Worm (Caenorhabditis elegans) whole organism, midembryonic: Measurements from ENCODE around the gene clec-225.
A peak's percentile ranks its signal among the peaks of the same experiment; 100 is the strongest.
"Not testable (repeated sequence)": the region's sequence is repeated elsewhere in the genome, so short reads cannot be mapped to it uniquely, and the experiment has no call there.

Experiments used
- T22C8.4 ChIP-seq: fragments of 200-800 bp; sonication (Bioruptor generic); IDR thresholded peaks from 2 replicates; pipeline ENCODE4 v1.3.6; 2022; ENCODE audit warnings: missing genetic modification characterization, missing compliant biosample characterization
- cog-1 ChIP-seq: sonication (generic microtip); optimal IDR thresholded peaks from 2 replicates; lab custom pipeline; 2016; ENCODE audit warnings: missing genetic modification characterization, missing compliant biosample characterization
- flt-1 ChIP-seq: fragments of 200-800 bp; sonication (Bioruptor generic); IDR thresholded peaks from 2 replicates; pipeline ENCODE4 v1.3.6; 2022; ENCODE audit warnings: missing genetic modification characterization, missing compliant biosample characterization
- klf-2 ChIP-seq: fragments of 200-800 bp; sonication (Bioruptor generic); conservative IDR thresholded peaks from 2 replicates; pipeline ENCODE4 v1.3.6; 2022; ENCODE audit warnings: missing genetic modification reagents, missing genetic modification characterization, missing compliant biosample characterization
- med-1 ChIP-seq: sonication (generic microtip); optimal IDR thresholded peaks from 2 replicates; lab custom pipeline; 2017; ENCODE audit warnings: missing genetic modification characterization, mild to moderate bottlenecking, missing compliant biosample characterization, antibody characterized with exemption, missing genetic modification reagents; ENCODE audit not compliant: insufficient read depth
- ref-1 ChIP-seq: fragments of 200-800 bp; sonication (Bioruptor generic); conservative IDR thresholded peaks from 2 replicates; pipeline ENCODE4 v1.3.6; 2022; ENCODE audit warnings: missing genetic modification reagents, missing genetic modification characterization, missing compliant biosample characterization
- tab-1 ChIP-seq: fragments of 200-800 bp; sonication (Bioruptor generic); IDR thresholded peaks from 2 replicates; pipeline ENCODE4 v1.3.6; 2022; ENCODE audit warnings: missing genetic modification characterization, missing compliant biosample characterization
- ztf-23 ChIP-seq: fragments of 200-800 bp; sonication (Bioruptor generic); IDR thresholded peaks from 2 replicates; pipeline ENCODE4 v1.3.6; 2022; ENCODE audit warnings: missing genetic modification reagents, missing genetic modification characterization, missing compliant biosample characterization
- ztf-29 ChIP-seq: fragments of 200-800 bp; sonication (Bioruptor generic); IDR thresholded peaks from 2 replicates; pipeline ENCODE4 v1.3.6; 2022; ENCODE audit warnings: missing genetic modification reagents, missing genetic modification characterization, missing compliant biosample characterization

The clec-225 gene

ce11 chrV:13134786-13135185, at the start of gene clec-225:
Gene clec-225 (minus strand): TSS chrV:13134886.
- TF ChIP-seq cog-1 (tag; lab: Kevin White, UChicago); med-1; tab-1: not testable (repeated sequence)

- TF ChIP-seq med-1 (no peak), ztf-29 (GFP tag; lab: Robert Waterston, UW) (no peak), klf-2 (GFP tag; lab: Robert Waterston, UW) (no peak), cog-1 (tag; lab: Kevin White, UChicago) (no peak), ref-1 (GFP tag; lab: Robert Waterston, UW) (no peak), tab-1 (no peak), flt-1 (GFP tag; lab: Robert Waterston, UW) (no peak), ztf-23 (GFP tag; lab: Robert Waterston, UW) (no peak), T22C8.4 (GFP tag; lab: Robert Waterston, UW) (no peak)
These were observed 49.5 kb upstream of the clec-225 start, which contains the start of gene T09E8.4 for ce11 chrV:13184137-13184536. Gene T09E8.4 (minus strand): TSS chrV:13184237.

- TF ChIP-seq klf-2 (GFP tag; lab: Robert Waterston, UW) (no peak), T22C8.4 (GFP tag; lab: Robert Waterston, UW) (no peak), tab-1 (no peak), ref-1 (GFP tag; lab: Robert Waterston, UW) (no peak), cog-1 (tag; lab: Kevin White, UChicago) (no peak), med-1 (no peak), flt-1 (GFP tag; lab: Robert Waterston, UW) (no peak), ztf-29 (GFP tag; lab: Robert Waterston, UW) (no peak)
These were observed 46.8 kb upstream of the clec-225 start for ce11 chrV:13181450-13181849.

ce11 chrV:13179986-13180591, 45.4 kb upstream of the clec-225 start, which contains the start of gene cni-1:
Gene cni-1 (plus strand): TSS chrV:13180330.
- TF ChIP-seq ztf-23 (GFP tag; lab: Robert Waterston, UW) = no peak
- no peak for TF ChIP-seq flt-1 (GFP tag; lab: Robert Waterston, UW)
- no peak for TF ChIP-seq ref-1 (GFP tag; lab: Robert Waterston, UW)
- no peak for TF ChIP-seq klf-2 (GFP tag; lab: Robert Waterston, UW)

- TF ChIP-seq ref-1 (GFP tag; lab: Robert Waterston, UW) (no peak), flt-1 (GFP tag; lab: Robert Waterston, UW) (no peak), cog-1 (tag; lab: Kevin White, UChicago) (no peak), ztf-29 (GFP tag; lab: Robert Waterston, UW) (no peak), T22C8.4 (GFP tag; lab: Robert Waterston, UW) (no peak), klf-2 (GFP tag; lab: Robert Waterston, UW) (no peak), med-1 (no peak), ztf-23 (GFP tag; lab: Robert Waterston, UW) (no peak), tab-1 (no peak)
These were observed 42.1 kb upstream of the clec-225 start for ce11 chrV:13176814-13177213.

ce11 chrV:13176117-13176753, 41.5 kb upstream of the clec-225 start, which contains the start of gene him-17:
Gene him-17 (plus strand): TSS chrV:13176711.
- TF ChIP-seq klf-2 (GFP tag; lab: Robert Waterston, UW) (peak; percentile 68; the same call in 1 of the 2 replicates), cog-1 (tag; lab: Kevin White, UChicago) (peak; percentile 50), ztf-29 (GFP tag; lab: Robert Waterston, UW) (no peak), ref-1 (GFP tag; lab: Robert Waterston, UW) (no peak), flt-1 (GFP tag; lab: Robert Waterston, UW) (peak; percentile 70; the same call in 1 of the 2 replicates), med-1 (peak; percentile 61), tab-1 (no peak), T22C8.4 (GFP tag; lab: Robert Waterston, UW) (no peak), ztf-23 (GFP tag; lab: Robert Waterston, UW) (peak; percentile 72; the same call in 1 of the 2 replicates)

ce11 chrV:13173718-13174117, 39.0 kb upstream of the clec-225 start:
- TF ChIP-seq cog-1 (tag; lab: Kevin White, UChicago) (no peak), flt-1 (GFP tag; lab: Robert Waterston, UW) (no peak), T22C8.4 (GFP tag; lab: Robert Waterston, UW) (no peak), ref-1 (GFP tag; lab: Robert Waterston, UW) (no peak), ztf-23 (GFP tag; lab: Robert Waterston, UW) (no peak), med-1 (no peak), tab-1 (no peak), ztf-29 (GFP tag; lab: Robert Waterston, UW) (no peak), klf-2 (GFP tag; lab: Robert Waterston, UW) (no peak)

- TF ChIP-seq ztf-29 (GFP tag; lab: Robert Waterston, UW) (no peak), T22C8.4 (GFP tag; lab: Robert Waterston, UW) (no peak), cog-1 (tag; lab: Kevin White, UChicago) (no peak), klf-2 (GFP tag; lab: Robert Waterston, UW) (no peak), ref-1 (GFP tag; lab: Robert Waterston, UW) (no peak), ztf-23 (GFP tag; lab: Robert Waterston, UW) (no peak), med-1 (no peak), tab-1 (no peak), flt-1 (GFP tag; lab: Robert Waterston, UW) (no peak)
These were observed 35.8 kb upstream of the clec-225 start for ce11 chrV:13170497-13170896.

ce11 chrV:13166582-13166981, 31.9 kb upstream of the clec-225 start:
- no peak for TF ChIP-seq T22C8.4 (GFP tag; lab: Robert Waterston, UW)
- no peak for TF ChIP-seq ztf-29 (GFP tag; lab: Robert Waterston, UW)
- no peak for TF ChIP-seq flt-1 (GFP tag; lab: Robert Waterston, UW)
- TF ChIP-seq med-1 = no peak
- TF ChIP-seq ztf-23 (GFP tag; lab: Robert Waterston, UW) = no peak
- TF ChIP-seq cog-1 (tag; lab: Kevin White, UChicago) = no peak
- no peak for TF ChIP-seq ref-1 (GFP tag; lab: Robert Waterston, UW)
- TF ChIP-seq tab-1 = no peak
- no peak for TF ChIP-seq klf-2 (GFP tag; lab: Robert Waterston, UW)
